Fruit fly (Drosophila melanogaster): ENCODE results near the gene yellow-k.

dm6 chr3L:15570571-15570970, 50.2 kb downstream of the yellow-k start:
- TF ChIP-seq Rx (GFP tag; IDR thresholded peaks at IDR 0.05) = no peak
- no peak for TF ChIP-seq CG9932 (GFP tag; IDR thresholded peaks at IDR 0.05)
- no peak for TF ChIP-seq CG12155 (GFP tag; optimal IDR thresholded peaks at IDR 0.05)
- no peak for TF ChIP-seq Nf-YC (tag; optimal IDR thresholded peaks at IDR 0.05)
- TF ChIP-seq Dbx (GFP tag; IDR thresholded peaks at IDR 0.05) = no peak
- no peak for TF ChIP-seq CG17361 (GFP tag; IDR thresholded peaks at IDR 0.05)
- TF ChIP-seq lola (GFP tag; optimal IDR thresholded peaks at IDR 0.05) = no peak
- TF ChIP-seq mam (GFP tag; optimal IDR thresholded peaks at IDR 0.05) = no peak
- no peak for TF ChIP-seq CG1602 (GFP tag; optimal IDR thresholded peaks at IDR 0.05)

Measured in whole organism, embryonic.